Fruit fly (Drosophila melanogaster): ENCODE data around the gene CG4375.

CG4375 gene

DNA sequence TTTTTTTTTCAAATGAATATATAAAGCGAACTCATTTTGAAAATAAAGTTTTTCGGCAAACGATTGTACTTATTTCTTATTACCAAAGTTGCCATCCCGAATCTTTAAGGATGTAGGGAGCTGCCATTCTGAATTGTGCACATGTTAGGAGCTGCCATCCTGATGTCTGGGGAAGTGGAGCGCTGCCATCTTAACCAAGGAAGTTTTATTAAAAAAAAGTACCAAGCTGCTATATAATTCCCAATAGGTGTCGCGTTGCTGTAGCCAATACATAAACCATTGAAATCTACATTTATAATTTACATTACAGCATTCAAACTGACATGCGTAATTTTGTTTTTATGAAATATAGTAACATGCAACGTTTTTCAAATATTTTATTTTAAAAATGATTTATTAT, 20.2 kb downstream of the CG4375 start (continued):
- TF ChIP-seq fd96Cb (tag; optimal IDR thresholded peaks at IDR 0.05) (no peak), Oli (tag; optimal IDR thresholded peaks at IDR 0.05) (no peak), BEAF-32 (GFP tag; optimal IDR thresholded peaks at IDR 0.05) (no peak), CG15514 (GFP tag; optimal IDR thresholded peaks at IDR 0.05) (no peak), PHDP (tag; optimal IDR thresholded peaks at IDR 0.05) (no peak), dm (GFP tag; optimal IDR thresholded peaks at IDR 0.05) (no peak), otp (GFP tag; IDR thresholded peaks at IDR 0.05) (no peak), inv (GFP tag; IDR thresholded peaks at IDR 0.05; ENCODE audit: partially characterized antibody) (no peak), luna (GFP tag; optimal IDR thresholded peaks at IDR 0.05) (no peak), Kr (GFP tag; optimal IDR thresholded peaks at IDR 0.05) (no peak), oc (tag; optimal IDR thresholded peaks at IDR 0.05) (no peak), Gug (GFP tag; IDR thresholded peaks at IDR 0.05) (no peak), dpn (GFP tag; optimal IDR thresholded peaks at IDR 0.05) (no peak), CG2712 (tag; optimal IDR thresholded peaks at IDR 0.05) (peak; percentile 5), Drgx (GFP tag; IDR thresholded peaks at IDR 0.05) (no peak), CG1602 (GFP tag; optimal IDR thresholded peaks at IDR 0.05) (no peak), CG31365 (tag; optimal IDR thresholded peaks at IDR 0.05) (no peak), Chrac-16 (GFP tag; optimal IDR thresholded peaks at IDR 0.05) (peak; percentile 12), CG34422 (GFP tag; IDR thresholded peaks at IDR 0.05) (no peak), scrt (GFP tag; optimal IDR thresholded peaks at IDR 0.05) (no peak), sr (GFP tag; IDR thresholded peaks at IDR 0.05) (no peak), CG2129 (GFP tag; IDR thresholded peaks at IDR 0.05; ENCODE audit: partially characterized antibody) (no peak), stwl (tag; optimal IDR thresholded peaks at IDR 0.05) (peak; percentile 42), gsb (GFP tag; IDR thresholded peaks at IDR 0.05) (no peak), CG7963 (GFP tag; IDR thresholded peaks at IDR 0.05; ENCODE audit: partially characterized antibody) (no peak), CG7372 (GFP tag; IDR thresholded peaks at IDR 0.05) (no peak), ems (GFP tag; optimal IDR thresholded peaks at IDR 0.05) (no peak), grau (tag; optimal IDR thresholded peaks at IDR 0.05) (no peak), CG8359 (GFP tag; optimal IDR thresholded peaks at IDR 0.05; ENCODE audit: borderline replicate concordance) (no peak), CG6683 (GFP tag; optimal IDR thresholded peaks at IDR 0.05) (no peak), ab (GFP tag; optimal IDR thresholded peaks at IDR 0.05) (no peak), Hmx (GFP tag; optimal IDR thresholded peaks at IDR 0.05) (no peak), Blimp-1 (GFP tag; optimal IDR thresholded peaks at IDR 0.05) (no peak), MTF-1 (GFP tag; optimal IDR thresholded peaks at IDR 0.05; ENCODE audit: borderline replicate concordance) (no peak), Hsf (GFP tag; optimal IDR thresholded peaks at IDR 0.05) (no peak), CG10959 (GFP tag; IDR thresholded peaks at IDR 0.05) (no peak), CG11504 (tag; optimal IDR thresholded peaks at IDR 0.05) (peak; percentile 2), CG13424 (tag; optimal IDR thresholded peaks at IDR 0.05) (no peak), knrl (GFP tag; IDR thresholded peaks at IDR 0.05; ENCODE audit: partially characterized antibody) (peak; percentile 48; the same call in 1 of the 3 replicates), vvl (GFP tag; IDR thresholded peaks at IDR 0.05) (peak; percentile 41; the same call in 1 of the 2 replicates), MBD-R2 (GFP tag; IDR thresholded peaks at IDR 0.05) (peak; percentile 30; the same call in 1 of the 2 replicates), sc (optimal IDR thresholded peaks at IDR 0.05) (no peak), sc (GFP tag; optimal IDR thresholded peaks at IDR 0.05) (no peak), CG9932 (GFP tag; IDR thresholded peaks at IDR 0.05) (peak; percentile 39), Dref (GFP tag; IDR thresholded peaks at IDR 0.05) (no peak), btn (GFP tag; optimal IDR thresholded peaks at IDR 0.05) (no peak), chif (GFP tag; optimal IDR thresholded peaks at IDR 0.05) (no peak), nerfin-2 (GFP tag; IDR thresholded peaks at IDR 0.05; ENCODE audit: partially characterized antibody) (no peak), gce (GFP tag; IDR thresholded peaks at IDR 0.05) (no peak), repo (GFP tag; optimal IDR thresholded peaks at IDR 0.05) (no peak), seq (GFP tag; IDR thresholded peaks at IDR 0.05) (no peak)

Measured in whole organism, embryonic.